Worm (Caenorhabditis elegans): ENCODE measurements around the gene Y49F6C.8.

Gene Y49F6C.8

ce11 chrII:3395484-3395883 lies 25.6 kb upstream of the Y49F6C.8 start, which contains the start of gene nep-20:
nep-20 (minus strand) TSS chrII:3395584.
- TF ChIP-seq zip-8 (tag; optimal IDR thresholded peaks at IDR 0.05) (no peak), mep-1 (tag; optimal IDR thresholded peaks at IDR 0.05) (no peak), blmp-1 (tag; optimal IDR thresholded peaks at IDR 0.05) (no peak), bed-3 (GFP tag; optimal IDR thresholded peaks at IDR 0.05) (no peak), ces-1 (GFP tag; optimal IDR thresholded peaks at IDR 0.05) (no peak), ztf-11 (tag; optimal IDR thresholded peaks at IDR 0.05) (no peak), mab-5 (tag; optimal IDR thresholded peaks at IDR 0.05) (no peak), snpc-4 (tag; optimal IDR thresholded peaks at IDR 0.05) (no peak), hlh-1 (tag; optimal IDR thresholded peaks at IDR 0.05) (no peak), ceh-43 (GFP tag; optimal IDR thresholded peaks at IDR 0.05) (no peak), elt-1 (tag; optimal IDR thresholded peaks at IDR 0.05; ENCODE audit: borderline replicate concordance, insufficient read depth) (no peak), tbx-8 (GFP tag; optimal IDR thresholded peaks at IDR 0.05) (no peak), unc-62 (GFP tag; optimal IDR thresholded peaks at IDR 0.05) (no peak), cnd-1 (tag; optimal IDR thresholded peaks at IDR 0.05) (no peak), pha-4 (tag; optimal IDR thresholded peaks at IDR 0.05) (no peak), elt-3 (tag; optimal IDR thresholded peaks at IDR 0.05) (no peak)

ce11 chrII:3387503-3387902 lies 17.6 kb upstream of the Y49F6C.8 start, which contains the start of gene T06D4.6:
T06D4.6 (minus strand) TSS chrII:3387603.
- no peak for TF ChIP-seq elt-1 (tag; optimal IDR thresholded peaks at IDR 0.05; ENCODE audit: borderline replicate concordance, insufficient read depth)
- no peak for TF ChIP-seq pha-4 (tag; optimal IDR thresholded peaks at IDR 0.05)
- TF ChIP-seq unc-62 (GFP tag; optimal IDR thresholded peaks at IDR 0.05): no peak
- no peak for TF ChIP-seq elt-3 (tag; optimal IDR thresholded peaks at IDR 0.05)
- TF ChIP-seq ceh-83 (GFP tag; optimal IDR thresholded peaks at IDR 0.05): no peak
- no peak for TF ChIP-seq bed-3 (GFP tag; optimal IDR thresholded peaks at IDR 0.05)
- TF ChIP-seq ces-1 (GFP tag; optimal IDR thresholded peaks at IDR 0.05): no peak

- no peak for TF ChIP-seq ztf-11 (tag; optimal IDR thresholded peaks at IDR 0.05)
Measured at ce11 chrII:3385736-3386135, 15.8 kb upstream of the Y49F6C.8 start, which contains the start of gene T06D4.2. T06D4.2 (minus strand) TSS chrII:3385905.

ce11 chrII:3383116-3383515 lies 13.2 kb upstream of the Y49F6C.8 start:
- TF ChIP-seq mab-5 (tag; optimal IDR thresholded peaks at IDR 0.05): no peak
- no peak for TF ChIP-seq mls-2 (tag; optimal IDR thresholded peaks at IDR 0.05)
- no peak for TF ChIP-seq pha-4 (tag; optimal IDR thresholded peaks at IDR 0.05)
- no peak for TF ChIP-seq bed-3 (GFP tag; optimal IDR thresholded peaks at IDR 0.05)
- no peak for TF ChIP-seq hlh-1 (tag; optimal IDR thresholded peaks at IDR 0.05)
- no peak for TF ChIP-seq nhr-28 (tag; optimal IDR thresholded peaks at IDR 0.05)
- no peak for TF ChIP-seq elt-3 (tag; optimal IDR thresholded peaks at IDR 0.05)
- TF ChIP-seq elt-1 (tag; optimal IDR thresholded peaks at IDR 0.05; ENCODE audit: borderline replicate concordance, insufficient read depth): no peak
- TF ChIP-seq snpc-4 (tag; optimal IDR thresholded peaks at IDR 0.05): no peak
- no peak for TF ChIP-seq M03D4.4 (tag; optimal IDR thresholded peaks at IDR 0.05)
- TF ChIP-seq unc-120 (tag; optimal IDR thresholded peaks at IDR 0.05; ENCODE audit: poor library complexity, severe bottlenecking): no peak
- TF ChIP-seq tbx-8 (GFP tag; optimal IDR thresholded peaks at IDR 0.05): no peak
- no peak for TF ChIP-seq zip-8 (tag; optimal IDR thresholded peaks at IDR 0.05)
- no peak for TF ChIP-seq nhr-2 (tag; optimal IDR thresholded peaks at IDR 0.05)
- no peak for TF ChIP-seq ceh-83 (GFP tag; optimal IDR thresholded peaks at IDR 0.05)
- no peak for TF ChIP-seq ceh-39 (tag; optimal IDR thresholded peaks at IDR 0.05)
- no peak for TF ChIP-seq ceh-43 (GFP tag; optimal IDR thresholded peaks at IDR 0.05)
- no peak for TF ChIP-seq lin-32 (GFP tag; optimal IDR thresholded peaks at IDR 0.05)
- TF ChIP-seq sptf-1 (tag; optimal IDR thresholded peaks at IDR 0.05): no peak

- no peak for TF ChIP-seq lin-32 (GFP tag; optimal IDR thresholded peaks at IDR 0.05)
- TF ChIP-seq ceh-83 (GFP tag; optimal IDR thresholded peaks at IDR 0.05): no peak
Measured at ce11 chrII:3381510-3381909, 11.6 kb upstream of the Y49F6C.8 start, which contains the start of gene T06D4.1. T06D4.1 (plus strand) TSS chrII:3381830.

ce11 chrII:3378275-3378674 lies 8.4 kb upstream of the Y49F6C.8 start, which contains the start of gene Y49F6C.2:
Y49F6C.2 (plus strand) TSS chrII:3378575.
- TF ChIP-seq bed-3 (GFP tag; optimal IDR thresholded peaks at IDR 0.05): no peak
- no peak for TF ChIP-seq unc-39 (tag; optimal IDR thresholded peaks at IDR 0.05)
- no peak for TF ChIP-seq sptf-1 (tag; optimal IDR thresholded peaks at IDR 0.05)
- no peak for TF ChIP-seq pha-4 (tag; optimal IDR thresholded peaks at IDR 0.05)
- TF ChIP-seq ces-1 (GFP tag; optimal IDR thresholded peaks at IDR 0.05): no peak
- TF ChIP-seq nhr-76 (tag; optimal IDR thresholded peaks at IDR 0.05): no peak
- no peak for TF ChIP-seq mep-1 (tag; optimal IDR thresholded peaks at IDR 0.05)
- no peak for TF ChIP-seq nhr-2 (tag; optimal IDR thresholded peaks at IDR 0.05)
- TF ChIP-seq ceh-83 (GFP tag; optimal IDR thresholded peaks at IDR 0.05): no peak
- TF ChIP-seq elt-1 (tag; optimal IDR thresholded peaks at IDR 0.05; ENCODE audit: borderline replicate concordance, insufficient read depth): no peak
- TF ChIP-seq ztf-11 (tag; optimal IDR thresholded peaks at IDR 0.05): no peak
- TF ChIP-seq ceh-39 (tag; optimal IDR thresholded peaks at IDR 0.05): no peak
- TF ChIP-seq lsy-2 (tag; optimal IDR thresholded peaks at IDR 0.05): no peak
